Worm (Caenorhabditis elegans) whole organism, L4/young adult: ENCODE measurements around the gene B0244.7.

Experiments
- W03F9.2 ChIP-seq: fragments of 150-350 bp; optimal IDR thresholded peaks from 2 replicates; lab custom pipeline; 2014; ENCODE audit warnings: missing biosample characterization, missing genetic modification characterization
- dao-5 ChIP-seq: sonication (generic microtip); optimal IDR thresholded peaks from 2 replicates; lab custom pipeline; 2016; ENCODE audit warnings: missing genotype, missing genetic modification characterization, moderate library complexity, missing compliant biosample characterization
- him-1 ChIP-seq: sonication (generic microtip); optimal IDR thresholded peaks from 2 replicates; lab custom pipeline; 2016; ENCODE audit warnings: missing genotype, missing genetic modification reagents, missing genetic modification characterization, missing compliant biosample characterization

B0244.7 gene

ce11 chrIII:5708024-5708423 is 23.3 kb upstream of the B0244.7 start:
- no peak for TF ChIP-seq him-1 (tag; lab: Kevin White, UChicago)
- TF ChIP-seq dao-5 (tag; lab: Kevin White, UChicago) = no peak

DNA sequence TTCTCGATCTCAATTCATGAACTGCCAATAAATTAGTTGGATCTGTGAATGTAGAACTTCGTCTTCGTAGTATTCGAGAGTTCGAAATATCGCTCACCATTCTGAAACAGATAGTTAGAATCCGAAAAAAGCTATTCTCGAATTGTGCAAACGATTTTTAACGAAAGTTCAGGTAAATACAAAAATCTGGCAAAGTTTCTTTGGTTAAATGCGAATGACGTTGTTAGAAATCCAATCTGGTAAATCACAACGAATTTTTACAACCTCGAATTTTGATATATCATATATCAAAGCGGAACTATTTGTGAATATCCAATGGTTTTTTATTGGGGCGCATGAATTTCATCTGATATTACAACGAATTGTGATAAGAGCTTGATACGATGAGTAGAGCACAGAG is 22.1 kb upstream of the B0244.7 start, which contains the start of gene hpo-28:
hpo-28 (minus strand) TSS at position 101 of the 400 bp plus-strand sequence.
- no peak for TF ChIP-seq dao-5 (tag; lab: Kevin White, UChicago)
- TF ChIP-seq W03F9.2 (tag; lab: Kevin White, UChicago) = no peak
- TF ChIP-seq him-1 (tag; lab: Kevin White, UChicago) = no peak

DNA sequence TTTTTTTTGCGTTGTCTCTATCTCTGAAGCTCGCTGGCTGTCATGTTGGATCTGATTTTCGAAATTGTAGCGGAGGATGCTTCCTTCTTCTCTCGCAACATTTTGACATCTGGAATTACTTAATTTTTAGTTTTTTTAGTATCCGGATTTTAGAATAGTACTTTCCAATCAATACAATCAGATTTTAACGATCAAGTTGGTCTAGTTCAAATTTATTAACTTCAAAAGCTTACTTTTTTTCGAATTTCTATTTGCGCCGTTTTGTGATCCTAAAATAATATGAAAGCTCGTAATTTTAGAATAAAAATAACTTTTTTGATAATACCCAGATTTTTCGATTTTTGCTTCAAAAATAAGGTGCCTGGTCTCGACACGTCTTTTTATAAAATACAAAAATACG is 21.3 kb upstream of the B0244.7 start, which contains the start of gene B0336.12:
B0336.12 (minus strand) TSS at position 101 of the 400 bp plus-strand sequence.
- TF ChIP-seq dao-5 (tag; lab: Kevin White, UChicago) (no peak), W03F9.2 (tag; lab: Kevin White, UChicago) (no peak), him-1 (tag; lab: Kevin White, UChicago) (no peak)

ce11 chrIII:5710676-5711075 is 20.6 kb upstream of the B0244.7 start:
- TF ChIP-seq dao-5 (tag; lab: Kevin White, UChicago) (no peak), him-1 (tag; lab: Kevin White, UChicago) (no peak)

DNA sequence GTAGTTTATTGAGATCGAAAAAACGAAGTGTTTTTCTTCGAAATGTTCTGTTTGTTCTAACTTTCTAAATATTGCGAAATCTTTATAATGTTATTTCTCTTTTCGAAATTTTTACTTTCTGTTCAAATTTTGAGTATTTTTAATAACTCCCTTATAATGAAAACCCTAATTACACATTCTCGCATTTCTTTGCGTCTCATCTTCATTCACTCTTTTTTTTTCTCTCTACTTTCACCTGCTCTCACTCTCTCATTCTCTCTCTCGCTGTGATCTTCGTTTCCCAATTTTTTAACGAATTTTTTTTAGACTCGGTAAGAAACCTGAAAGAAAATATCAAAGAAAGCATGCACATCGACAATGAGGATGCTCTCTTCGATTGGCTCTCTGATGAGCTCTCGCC is 20.1 kb upstream of the B0244.7 start, which contains the start of gene rbm-26:
rbm-26 (plus strand) TSS at position 301 of the 400 bp plus-strand sequence.
- no peak for TF ChIP-seq dao-5 (tag; lab: Kevin White, UChicago)
- TF ChIP-seq him-1 (tag; lab: Kevin White, UChicago) = no peak
- TF ChIP-seq W03F9.2 (tag; lab: Kevin White, UChicago) = no peak

ce11 chrIII:5711881-5712643 is 19.2 kb upstream of the B0244.7 start:
- no peak for TF ChIP-seq W03F9.2 (tag; lab: Kevin White, UChicago)
- TF ChIP-seq him-1 (tag; lab: Kevin White, UChicago) = no peak

ce11 chrIII:5714230-5714983 is 16.9 kb upstream of the B0244.7 start, which contains the start of gene arf-1:
arf-1 (plus strand) TSS chrIII:5714886.
- no peak for TF ChIP-seq dao-5 (tag; lab: Kevin White, UChicago)
- no peak for TF ChIP-seq W03F9.2 (tag; lab: Kevin White, UChicago)
- no peak for TF ChIP-seq him-1 (tag; lab: Kevin White, UChicago)

DNA sequence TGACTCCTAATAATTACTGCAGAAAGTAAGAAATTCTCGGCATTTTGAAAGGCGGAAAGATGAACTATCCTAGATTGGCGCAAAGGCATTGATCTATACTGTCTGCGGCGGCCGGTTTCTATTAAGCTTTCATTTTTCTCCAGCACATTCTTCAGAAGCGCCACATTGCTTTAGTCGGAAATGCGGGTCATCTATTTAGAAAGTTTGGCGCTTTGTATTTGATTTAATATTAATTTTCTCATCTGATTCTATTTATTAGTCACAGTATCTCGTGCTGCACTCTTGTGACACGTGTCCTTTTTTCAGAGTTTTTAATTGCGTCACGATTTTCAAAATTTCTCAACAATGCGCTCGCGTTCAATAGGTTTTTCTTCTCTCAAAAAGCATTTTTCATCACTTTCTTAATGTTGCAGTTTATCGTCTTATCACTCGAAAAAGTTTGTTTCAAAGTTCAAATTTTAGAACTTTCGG is 16.3 kb upstream of the B0244.7 start:
- TF ChIP-seq him-1 (tag; lab: Kevin White, UChicago) = no peak
- TF ChIP-seq W03F9.2 (tag; lab: Kevin White, UChicago) = no peak
- no peak for TF ChIP-seq dao-5 (tag; lab: Kevin White, UChicago)

DNA sequence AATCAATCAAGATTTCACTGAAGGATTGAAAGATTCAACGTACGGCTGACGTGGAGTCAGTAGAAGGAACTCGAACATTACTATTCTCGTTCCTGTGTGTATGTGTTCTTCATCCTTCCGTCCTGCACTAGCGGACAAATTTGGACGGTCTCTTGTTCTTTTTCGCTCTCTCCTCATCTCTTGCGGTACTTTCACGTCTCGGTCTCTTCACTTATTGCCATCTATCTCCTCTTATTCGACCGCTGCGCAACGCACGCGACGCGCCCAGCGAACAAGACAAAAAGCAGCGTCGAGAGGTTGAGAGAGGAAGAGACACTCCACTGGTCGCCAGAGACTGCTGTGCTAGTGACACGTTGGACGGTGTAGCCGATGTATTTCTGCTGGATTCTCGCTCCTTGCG is 15.8 kb upstream of the B0244.7 start:
- TF ChIP-seq W03F9.2 (tag; lab: Kevin White, UChicago) (peak; percentile 1), him-1 (tag; lab: Kevin White, UChicago) (peak; percentile 25), dao-5 (tag; lab: Kevin White, UChicago) (no peak)

DNA sequence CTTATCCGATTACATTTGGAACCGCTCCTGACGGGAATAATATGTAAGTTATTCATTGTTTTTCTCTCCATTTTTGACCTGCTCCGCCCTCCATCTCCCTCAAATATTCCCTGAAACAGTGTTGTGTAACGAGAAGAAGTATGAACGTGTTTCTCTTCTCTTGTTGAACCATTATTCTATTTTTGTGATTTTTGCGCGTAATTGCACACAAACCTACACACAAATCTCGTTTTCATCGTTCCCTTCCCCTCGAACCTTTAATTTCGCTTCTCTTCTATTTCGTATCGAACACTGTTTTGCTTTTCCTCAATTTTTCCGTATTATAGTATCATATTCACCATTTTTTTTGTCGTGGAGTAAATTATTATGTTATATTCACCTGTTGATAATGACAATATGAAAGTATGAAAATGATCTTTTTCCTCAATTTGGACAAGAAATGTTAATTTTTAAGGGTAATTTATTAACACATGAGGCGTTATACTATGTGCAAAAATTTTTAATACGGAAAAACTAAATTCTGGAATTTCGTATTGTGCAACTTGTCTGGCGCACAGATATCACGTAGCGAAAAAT is 14.0 kb upstream of the B0244.7 start:
- TF ChIP-seq him-1 (tag; lab: Kevin White, UChicago) (no peak), dao-5 (tag; lab: Kevin White, UChicago) (no peak), W03F9.2 (tag; lab: Kevin White, UChicago) (no peak)

- TF ChIP-seq W03F9.2 (tag; lab: Kevin White, UChicago) (no peak), him-1 (tag; lab: Kevin White, UChicago) (no peak), dao-5 (tag; lab: Kevin White, UChicago) (no peak)
These were observed 12.9 kb upstream of the B0244.7 start for ce11 chrIII:5718385-5718784.

- no peak for TF ChIP-seq dao-5 (tag; lab: Kevin White, UChicago)
- no peak for TF ChIP-seq W03F9.2 (tag; lab: Kevin White, UChicago)
- no peak for TF ChIP-seq him-1 (tag; lab: Kevin White, UChicago)
These were observed 12.0 kb upstream of the B0244.7 start for ce11 chrIII:5719105-5719831.
